Fruit fly (Drosophila melanogaster) Kc167 (cell line): ENCODE measurements around the gene CG6638.

Experiments
- Sin3A ChIP-seq: fragments of >200 bp; optimal IDR thresholded peaks from 2 replicates; lab custom pipeline; 2018; ENCODE audit warnings: missing external identifiers
- h ChIP-seq: fragments of >200 bp; optimal IDR thresholded peaks from 3 replicates; lab custom pipeline; 2018; ENCODE audit warnings: missing external identifiers
- insv ChIP-seq: fragments of >200 bp; optimal IDR thresholded peaks from 3 replicates; lab custom pipeline; 2018; ENCODE audit warnings: missing external identifiers
- psq ChIP-seq: fragments of >200 bp; optimal IDR thresholded peaks from 2 replicates; lab custom pipeline; 2017; ENCODE audit warnings: missing external identifiers
- ttk ChIP-seq: sonication (Bioruptor generic); optimal IDR thresholded peaks from 2 replicates; lab custom pipeline; 2017; ENCODE audit warnings: missing external identifiers

- TF ChIP-seq h (lab: Kevin White, UChicago) = no peak
- no peak for TF ChIP-seq Sin3A
- no peak for TF ChIP-seq psq
- TF ChIP-seq insv = no peak
- TF ChIP-seq ttk (lab: Kevin White, UChicago) = no peak
Measured at dm6 chr3L:8544710-8545109, 31.2 kb downstream of the CG6638 start, which contains the start of gene rhea.
